Worm (Caenorhabditis elegans): ENCODE measurements around the gene rbmx-2.

Gene rbmx-2

ce11 chrII:6165152-6165551 is 31.6 kb downstream of the rbmx-2 start:
- TF ChIP-seq fkh-10 (GFP tag; optimal IDR thresholded peaks at IDR 0.05) (peak; percentile 68), pqm-1 (tag; optimal IDR thresholded peaks at IDR 0.05) (no peak), tbx-2 (tag; optimal IDR thresholded peaks at IDR 0.05) (no peak)

ce11 chrII:6160994-6161393 is 35.8 kb downstream of the rbmx-2 start, which contains the start of gene exp-1:
TSS of gene exp-1 (minus strand) at chrII:6161094.
- TF ChIP-seq ztf-11 (tag; optimal IDR thresholded peaks at IDR 0.05) (no peak), aly-2 (tag; optimal IDR thresholded peaks at IDR 0.05) (no peak), unc-62 (GFP tag; optimal IDR thresholded peaks at IDR 0.05) (no peak), unc-39 (tag; optimal IDR thresholded peaks at IDR 0.05) (no peak), lin-39 (tag; optimal IDR thresholded peaks at IDR 0.05) (no peak), ceh-82 (tag; optimal IDR thresholded peaks at IDR 0.05) (no peak), snpc-4 (tag; optimal IDR thresholded peaks at IDR 0.05) (no peak), nhr-237 (tag; optimal IDR thresholded peaks at IDR 0.05) (no peak), ceh-28 (tag; optimal IDR thresholded peaks at IDR 0.05) (no peak), elt-2 (tag; optimal IDR thresholded peaks at IDR 0.05) (no peak), nhr-11 (tag; optimal IDR thresholded peaks at IDR 0.05) (no peak), nhr-77 (tag; optimal IDR thresholded peaks at IDR 0.05) (no peak)

- TF ChIP-seq lsy-12 (tag; optimal IDR thresholded peaks at IDR 0.05) (no peak), ceh-82 (tag; optimal IDR thresholded peaks at IDR 0.05) (no peak)
These were observed 38.6 kb downstream of the rbmx-2 start for ce11 chrII:6158111-6158510.

ce11 chrII:6149434-6149833 is 47.3 kb downstream of the rbmx-2 start:
- no peak for TF ChIP-seq lin-39 (tag; optimal IDR thresholded peaks at IDR 0.05)
- TF ChIP-seq nfya-1 (tag; optimal IDR thresholded peaks at IDR 0.05; ENCODE audit: insufficient read depth) = peak; percentile 22
- TF ChIP-seq nhr-237 (tag; optimal IDR thresholded peaks at IDR 0.05) = no peak
- TF ChIP-seq fkh-10 (GFP tag; optimal IDR thresholded peaks at IDR 0.05) = peak; percentile 75

- no peak for TF ChIP-seq nhr-12 (tag; optimal IDR thresholded peaks at IDR 0.05)
- TF ChIP-seq fkh-10 (GFP tag; optimal IDR thresholded peaks at IDR 0.05) = peak; percentile 82
- TF ChIP-seq egl-5 (tag; optimal IDR thresholded peaks at IDR 0.05) = no peak
- TF ChIP-seq ama-1 (optimal IDR thresholded peaks at IDR 0.05) = no peak
- TF ChIP-seq ZK546.5 (tag; optimal IDR thresholded peaks at IDR 0.05) = no peak
- TF ChIP-seq nfya-1 (tag; optimal IDR thresholded peaks at IDR 0.05; ENCODE audit: insufficient read depth) = peak; percentile 30
These were observed 48.4 kb downstream of the rbmx-2 start for ce11 chrII:6148369-6148768.

ce11 chrII:6147131-6147530 is 49.6 kb downstream of the rbmx-2 start:
- TF ChIP-seq skn-1 (tag; optimal IDR thresholded peaks at IDR 0.05) (no peak), elt-1 (tag; optimal IDR thresholded peaks at IDR 0.05) (no peak), ceh-16 (tag; optimal IDR thresholded peaks at IDR 0.05) (no peak)

All from whole organism, L3 larva.